Worm (Caenorhabditis elegans): ENCODE measurements around the gene W06A11.1.

DNA sequence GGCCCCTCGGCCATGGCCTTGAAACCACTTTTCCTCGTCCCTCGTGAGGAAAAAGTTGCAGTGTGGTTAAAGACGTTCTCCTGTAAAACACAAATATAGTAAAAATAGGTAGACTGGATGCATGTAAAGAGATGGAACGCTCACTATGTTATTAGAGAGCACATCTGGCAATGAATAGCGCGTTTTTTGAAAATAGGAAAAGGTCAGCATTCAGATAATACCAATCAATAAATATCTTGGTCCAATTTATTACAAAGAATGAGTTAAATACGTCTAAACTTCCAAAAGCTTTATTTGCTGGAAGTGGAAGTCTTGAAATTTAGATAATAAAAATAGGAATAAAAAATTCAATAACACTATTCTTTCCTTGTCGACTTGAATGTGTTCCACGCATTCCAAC lies 4.9 kb upstream of the W06A11.1 start, which contains the start of gene gadr-4:
- TF ChIP-seq him-1 (tag; optimal IDR thresholded peaks at IDR 0.05), result no peak
- no peak for TF ChIP-seq dao-5 (tag; optimal IDR thresholded peaks at IDR 0.05)
- TF ChIP-seq W03F9.2 (tag; optimal IDR thresholded peaks at IDR 0.05), result no peak

Measured in whole organism, L4/young adult.